Fruit fly (Drosophila melanogaster): ENCODE data around the gene lilli.

DNA sequence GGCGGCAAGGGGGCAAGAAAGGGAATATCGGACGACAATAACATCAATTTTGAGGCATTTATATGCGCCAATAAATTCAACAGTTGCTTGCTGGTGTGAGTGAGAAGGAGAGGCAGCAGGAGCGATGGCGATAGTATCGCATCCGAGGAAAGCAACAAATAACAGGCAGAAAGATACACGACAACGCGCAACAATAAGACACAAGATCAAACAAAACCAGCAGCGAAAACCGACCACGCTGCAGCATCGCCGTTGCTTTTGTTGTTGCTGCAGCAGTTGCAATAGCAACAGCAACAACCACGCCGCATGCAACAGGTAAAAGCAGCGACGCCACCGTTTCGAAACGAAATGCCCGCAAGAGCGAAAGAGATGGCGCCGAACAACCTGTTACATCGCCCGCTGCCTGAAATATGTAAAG is 114.8 kb downstream of the lilli start:
- TF ChIP-seq bab1 (GFP tag; optimal IDR thresholded peaks at IDR 0.05) = no peak
- no peak for TF ChIP-seq Hr96 (GFP tag; optimal IDR thresholded peaks at IDR 0.05)
